Fruit fly (Drosophila melanogaster) whole organism, pupa: Measurements from ENCODE around the gene karr.

Experiments
- CG15710 ChIP-seq: fragments of 200-800 bp; sonication (Bioruptor generic); optimal IDR thresholded peaks from 2 replicates; lab custom pipeline; 2018; ENCODE audit warnings: missing biosample characterization, mild to moderate bottlenecking, missing genetic modification characterization, moderate library complexity
- CG8301 ChIP-seq: fragments of 200-800 bp; sonication (Bioruptor generic); optimal IDR thresholded peaks from 2 replicates; lab custom pipeline; 2018; ENCODE audit warnings: missing biosample characterization, mild to moderate bottlenecking, missing genetic modification characterization
- EcR ChIP-seq: fragments of 200-800 bp; sonication (Bioruptor generic); optimal IDR thresholded peaks from 3 replicates; lab custom pipeline; 2019; ENCODE audit warnings: missing biosample characterization, missing genetic modification characterization, mild to moderate bottlenecking, moderate library complexity, missing genetic modification reagents
- Ets98B ChIP-seq: fragments of 200-800 bp; sonication (Bioruptor generic); IDR thresholded peaks from 2 replicates; pipeline ENCODE4 v1.3.6; 2022; ENCODE audit warnings: missing biosample characterization, missing genetic modification characterization
- Pif1B ChIP-seq: fragments of 200-800 bp; sonication (Bioruptor generic); optimal IDR thresholded peaks from 3 replicates; lab custom pipeline; 2016; ENCODE audit warnings: missing biosample characterization, missing genetic modification characterization

DNA sequence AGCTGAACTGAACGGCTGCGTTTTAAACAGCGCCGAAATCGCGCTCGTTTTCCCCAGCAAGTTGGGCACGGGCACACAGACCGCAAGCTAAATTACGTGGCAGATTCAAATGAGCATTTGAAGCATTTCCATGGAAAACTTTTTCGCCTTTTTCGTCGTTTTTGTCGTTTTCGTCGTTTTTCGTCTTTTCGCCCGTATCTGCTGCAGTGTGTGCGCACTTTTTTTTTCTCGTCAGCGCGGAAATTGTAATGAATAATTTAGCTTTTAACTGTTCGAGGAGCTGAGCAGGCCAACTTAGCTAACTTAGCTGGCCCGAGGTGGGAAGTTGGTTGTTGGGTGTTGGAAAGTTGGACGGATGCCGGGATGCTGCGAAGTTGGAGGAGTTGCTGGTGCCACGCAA, 19.2 kb upstream of the karr start:
- TF ChIP-seq CG8301 (no peak), CG15710 (tag; lab: Kevin White, UChicago) (no peak), EcR (GFP tag; lab: Kevin White, UChicago) (no peak), Ets98B (GFP tag; lab: Robert Waterston, UW) (peak; percentile 62; the same call in 1 of the 2 replicates), Pif1B (no peak)
